Worm (Caenorhabditis elegans) whole organism, L1 larva: Measurements from ENCODE around the gene W03A5.6.

Source experiments
- C34B4.2 ChIP-seq: sonication (generic microtip); optimal IDR thresholded peaks from 2 replicates; lab custom pipeline; 2017; ENCODE audit warnings: mild to moderate bottlenecking, missing genetic modification characterization, missing compliant biosample characterization
- aly-2 ChIP-seq: fragments of 150-350 bp; optimal IDR thresholded peaks from 2 replicates; lab custom pipeline; 2014; ENCODE audit warnings: missing biosample characterization, missing genetic modification characterization
- ama-1 ChIP-seq: fragments of 150-350 bp; optimal IDR thresholded peaks from 2 replicates; lab custom pipeline; 2014
- elt-3 ChIP-seq, 6 experiments: fragments of 150-350 bp in 1 of 6; sonication (generic microtip); optimal IDR thresholded peaks; 2 replicates each; lab custom pipeline; 2017 to 2018; ENCODE audit warnings: missing biosample characterization in 6 of 6, missing genetic modification characterization in 6 of 6, inconsistent platforms in 1 of 6
- hpl-2 ChIP-seq: fragments of 150-350 bp; optimal IDR thresholded peaks from 2 replicates; lab custom pipeline; 2014; ENCODE audit warnings: missing biosample characterization, missing genetic modification reagents, missing genetic modification characterization
- nhr-11 ChIP-seq: fragments of 150-350 bp; optimal IDR thresholded peaks from 2 replicates; lab custom pipeline; 2014; ENCODE audit warnings: missing biosample characterization, missing genetic modification characterization
- nhr-12 ChIP-seq: sonication (generic microtip); optimal IDR thresholded peaks from 2 replicates; lab custom pipeline; 2017; ENCODE audit warnings: missing biosample characterization, missing genetic modification characterization
- nhr-237 ChIP-seq: fragments of 150-350 bp; optimal IDR thresholded peaks from 2 replicates; lab custom pipeline; 2014; ENCODE audit warnings: missing biosample characterization, missing genetic modification characterization
- nhr-90 ChIP-seq: sonication (generic microtip); optimal IDR thresholded peaks from 2 replicates; lab custom pipeline; 2016; ENCODE audit warnings: mild to moderate bottlenecking, missing genetic modification characterization, missing compliant biosample characterization; ENCODE audit not compliant: poor library complexity
- skn-1 ChIP-seq: fragments of 150-350 bp; optimal IDR thresholded peaks from 2 replicates; lab custom pipeline; 2014; ENCODE audit warnings: missing biosample characterization, missing genetic modification characterization
- sptf-1 ChIP-seq: fragments of 150-350 bp; optimal IDR thresholded peaks from 2 replicates; lab custom pipeline; 2014; ENCODE audit warnings: missing biosample characterization, missing genetic modification characterization
- unc-62 ChIP-seq: fragments of 150-350 bp; optimal IDR thresholded peaks from 2 replicates; lab custom pipeline; 2014; ENCODE audit warnings: missing biosample characterization, missing genetic modification reagents, missing genetic modification characterization
- unc-86 ChIP-seq: sonication (generic microtip); optimal IDR thresholded peaks from 2 replicates; lab custom pipeline; 2016; ENCODE audit warnings: missing genetic modification characterization, missing compliant biosample characterization
- vab-15 ChIP-seq: sonication (generic microtip); optimal IDR thresholded peaks from 2 replicates; lab custom pipeline; 2017; ENCODE audit warnings: missing genotype, mild to moderate bottlenecking, missing genetic modification characterization, missing compliant biosample characterization

- TF ChIP-seq unc-62 (no peak), nhr-90 (tag; lab: Kevin White, UChicago) (no peak), aly-2 (no peak), sptf-1 (no peak), elt-3 (tag; optimal IDR thresholded peaks at IDR 0.05; lab: Kevin White, UChicago) (no peak), ama-1 (lab: Kevin White, UChicago) (no peak), nhr-237 (no peak), vab-15 (tag; lab: Kevin White, UChicago) (no peak), unc-86 (tag; lab: Kevin White, UChicago) (no peak), nhr-12 (tag; lab: Kevin White, UChicago) (no peak), hpl-2 (no peak), skn-1 (tag; lab: Kevin White, UChicago) (no peak), nhr-11 (tag; lab: Kevin White, UChicago) (no peak), C34B4.2 (tag; lab: Kevin White, UChicago) (no peak)
These were observed 52.3 kb downstream of the W03A5.6 start for ce11 chrIII:5388113-5388512.
